Fruit fly (Drosophila melanogaster): ENCODE measurements around the gene IP3K2.

- TF ChIP-seq ttk (optimal IDR thresholded peaks at IDR 0.05): no peak
- no peak for TF ChIP-seq h (optimal IDR thresholded peaks at IDR 0.05)
Measured at dm6 chrX:13274429-13275095, 28.9 kb upstream of the IP3K2 start.

All from Kc167 (cell line).